Fruit fly (Drosophila melanogaster) ovary, adult (tissue): ENCODE results near the gene CG11902.

Experiments
- CG17801 ChIP-seq: fragments of 200-800 bp; optimal IDR thresholded peaks from 2 replicates; lab custom pipeline; 2019; ENCODE audit warnings: missing biosample characterization, mild to moderate bottlenecking, missing genetic modification characterization, moderate library complexity; ENCODE audit not compliant: partially characterized antibody

CG11902 gene

DNA sequence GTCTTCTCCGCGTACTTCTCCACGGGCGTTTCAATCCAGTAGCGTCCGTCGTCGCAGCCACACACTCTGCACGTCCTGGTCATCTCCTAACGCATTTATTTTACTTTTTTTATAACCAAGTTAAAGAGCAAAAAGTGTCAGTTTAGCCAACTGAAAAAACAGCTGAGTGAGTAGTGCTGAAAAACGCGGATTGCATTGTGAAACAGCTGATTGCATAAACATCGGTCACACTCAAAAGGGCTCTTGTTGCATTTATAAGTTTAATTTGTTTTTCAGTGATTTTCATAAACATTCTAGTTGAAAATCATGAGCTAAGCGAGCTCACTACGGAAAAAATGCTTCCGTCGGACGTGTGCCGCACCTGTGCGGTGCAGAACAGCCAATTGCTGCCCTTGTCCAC lies at the start of gene CG11902, which contains the start of gene CG10669:
Gene CG11902, plus strand, starts transcription at position 193 of the 400 bp plus-strand sequence.
Gene CG10669, minus strand, starts transcription at position 179 of the 400 bp plus-strand sequence.
- no peak for TF ChIP-seq CG17801 (GFP tag; lab: Kevin White, UChicago)

DNA sequence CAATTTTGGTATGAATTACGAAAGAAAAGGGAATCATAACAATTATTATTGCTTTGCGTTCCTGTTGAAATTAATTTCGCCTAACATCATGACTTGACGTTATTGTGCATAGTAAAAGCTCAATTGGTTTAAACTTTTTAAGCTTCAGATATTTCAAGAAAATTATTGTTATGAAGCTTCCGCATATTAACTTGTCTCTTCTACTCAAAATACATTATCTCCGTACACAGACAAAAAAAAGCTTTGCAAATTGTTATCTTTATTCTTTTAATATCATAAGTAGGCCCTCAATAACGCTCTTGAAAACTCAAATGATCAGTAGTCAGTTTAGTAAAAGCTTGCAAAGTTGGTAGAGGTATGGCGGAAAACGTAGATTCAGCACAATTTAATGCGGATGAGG lies 47.9 kb upstream of the CG11902 start, which contains the start of gene CG13658:
Gene CG13658, plus strand, starts transcription at position 347 of the 400 bp plus-strand sequence.
- TF ChIP-seq CG17801 (GFP tag; lab: Kevin White, UChicago) = peak; percentile 40

DNA sequence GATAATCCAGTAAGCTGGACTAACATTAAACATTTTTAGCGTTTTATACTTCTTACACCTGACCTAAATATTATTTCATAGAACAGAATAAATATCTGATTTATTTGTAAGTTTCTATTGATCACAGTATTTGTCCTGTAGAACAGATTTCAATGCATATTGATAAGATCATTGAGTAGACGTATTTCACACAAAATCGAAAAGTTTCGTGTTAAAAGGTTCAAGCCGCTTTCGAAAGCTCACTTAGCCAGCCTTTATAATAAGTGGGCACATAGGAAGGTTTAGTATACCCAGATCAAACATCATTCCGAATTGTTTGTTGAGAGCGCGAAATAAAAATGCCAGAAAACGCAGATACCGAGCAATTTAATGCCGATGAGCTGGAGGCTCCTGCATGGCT lies 45.5 kb upstream of the CG11902 start, which contains the start of gene CG11893:
Gene CG11893, plus strand, starts transcription at position 301 of the 400 bp plus-strand sequence.
- no peak for TF ChIP-seq CG17801 (GFP tag; lab: Kevin White, UChicago)

DNA sequence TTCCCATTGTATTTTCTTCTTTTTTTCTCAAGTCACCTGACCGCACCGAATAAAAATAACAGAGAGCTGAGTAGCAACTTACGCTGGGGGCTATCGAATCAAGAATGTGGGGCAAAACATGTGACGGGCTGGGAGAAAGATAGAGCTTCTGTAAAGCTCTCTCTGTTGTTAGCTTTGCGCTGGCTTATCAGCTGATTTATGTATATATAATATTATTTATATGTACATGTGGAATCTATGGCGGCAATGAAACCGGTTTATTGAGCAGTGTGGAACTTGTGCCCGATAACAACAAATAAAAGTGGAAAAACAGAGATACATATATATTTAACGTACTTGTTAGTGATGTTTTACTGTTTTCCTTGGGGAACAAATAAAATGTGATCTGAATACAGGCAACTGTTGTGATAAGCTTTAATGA lies 42.2 kb upstream of the CG11902 start, which contains the start of gene CG31098:
Gene CG31098, minus strand, starts transcription at position 114 of the 421 bp plus-strand sequence.
- TF ChIP-seq CG17801 (GFP tag; lab: Kevin White, UChicago) = peak; percentile 90

DNA sequence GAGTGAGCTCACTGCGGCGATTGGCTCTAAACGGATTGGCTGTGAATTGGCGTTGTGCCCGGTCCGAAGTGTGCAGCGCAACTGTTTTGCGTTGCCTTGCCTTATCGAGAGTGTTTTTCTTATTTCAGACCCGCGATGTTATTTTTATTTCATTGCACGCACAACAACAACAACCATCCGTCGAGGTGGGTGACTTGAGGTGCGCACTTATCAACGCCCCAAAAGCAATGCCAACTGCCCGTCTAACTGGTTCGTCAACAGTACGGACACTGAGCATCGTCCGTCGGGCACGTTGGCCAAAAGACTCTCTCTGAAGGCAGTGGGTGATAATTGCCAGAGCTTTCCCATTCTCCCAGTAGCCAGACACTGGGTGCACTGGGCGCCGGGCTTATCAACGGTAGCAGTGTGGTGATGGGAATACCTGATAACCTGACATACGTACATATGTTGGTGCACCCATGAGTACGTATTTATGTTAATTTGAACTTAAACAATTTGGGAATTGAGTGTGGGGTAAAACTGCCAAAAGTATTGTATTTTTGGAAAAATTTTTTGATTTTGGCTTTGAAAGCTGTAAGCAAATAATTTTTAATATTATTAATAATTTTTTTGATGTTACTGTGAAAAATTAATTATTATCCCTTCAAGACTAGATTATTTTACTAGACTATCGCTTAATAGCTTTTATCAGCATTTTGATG lies 39.6 kb upstream of the CG11902 start, which contains the start of gene CG31102:
Gene CG31102, minus strand, starts transcription at position 275 of the 701 bp plus-strand sequence.
- no peak for TF ChIP-seq CG17801 (GFP tag; lab: Kevin White, UChicago)

DNA sequence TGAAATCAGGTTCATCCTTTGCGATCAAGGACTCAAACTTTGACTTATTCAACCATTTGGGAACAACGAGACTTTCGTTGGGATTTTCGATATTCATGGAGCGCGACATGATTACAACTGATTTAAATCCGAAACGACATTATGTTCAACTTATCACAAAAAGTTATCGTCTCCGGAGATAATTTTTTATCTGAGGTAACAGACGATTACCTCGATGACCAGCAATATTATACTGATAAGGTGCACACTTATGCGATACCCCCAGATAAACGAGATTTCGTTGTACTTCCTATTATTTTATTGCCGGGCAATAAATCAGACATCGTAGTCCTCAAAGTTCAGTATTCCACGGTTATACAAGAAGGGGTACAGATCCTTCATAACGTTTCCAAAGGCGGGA lies 37.4 kb upstream of the CG11902 start, which contains the start of gene CG31097:
Gene CG31097, minus strand, starts transcription at position 101 of the 400 bp plus-strand sequence.
- no peak for TF ChIP-seq CG17801 (GFP tag; lab: Kevin White, UChicago)

DNA sequence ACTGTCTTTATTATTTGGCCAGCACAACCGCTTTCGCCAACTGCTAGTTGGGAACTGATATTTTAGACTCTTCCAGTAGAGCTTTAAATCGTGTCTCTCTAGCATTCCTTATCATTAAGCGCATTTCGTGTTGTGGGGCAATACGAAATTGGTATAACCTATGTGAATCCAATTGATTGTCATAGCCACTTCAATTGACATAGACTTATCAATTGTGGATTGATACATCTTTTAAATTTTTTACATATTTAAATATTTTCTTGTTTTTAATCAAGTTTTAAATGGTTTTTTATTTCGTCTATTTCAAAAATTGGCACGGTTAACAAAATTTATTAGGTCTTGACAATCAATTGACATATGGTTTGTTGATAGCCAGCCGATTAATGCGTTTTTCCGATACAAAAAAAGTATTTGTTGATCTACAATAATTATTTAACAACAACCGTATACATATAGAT lies 35.5 kb upstream of the CG11902 start, which contains the start of gene CG31288:
Gene CG31288, minus strand, starts transcription at position 51 of the 458 bp plus-strand sequence.
- no peak for TF ChIP-seq CG17801 (GFP tag; lab: Kevin White, UChicago)

DNA sequence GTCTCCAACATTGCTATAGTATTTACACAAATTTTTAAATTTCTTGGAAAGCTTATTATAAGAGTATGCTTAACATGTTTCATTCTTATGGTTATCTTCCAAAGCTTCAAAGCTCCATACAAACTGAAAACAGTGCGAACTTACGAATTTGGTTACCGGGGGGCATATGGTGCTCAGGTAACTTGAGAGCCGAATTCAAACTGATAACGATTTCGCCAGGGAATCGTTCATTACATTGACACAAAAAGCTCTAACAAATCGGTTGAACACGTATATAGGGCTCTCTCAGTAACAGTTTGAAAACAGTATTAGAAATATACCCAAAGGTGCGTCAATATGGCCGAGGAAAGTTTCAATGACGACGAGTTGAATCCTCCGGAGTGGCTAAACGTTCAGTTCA lies 34.5 kb upstream of the CG11902 start, which contains the start of gene CG13659:
Gene CG13659, plus strand, starts transcription at position 317 of the 400 bp plus-strand sequence.
- TF ChIP-seq CG17801 (GFP tag; lab: Kevin White, UChicago) = no peak

DNA sequence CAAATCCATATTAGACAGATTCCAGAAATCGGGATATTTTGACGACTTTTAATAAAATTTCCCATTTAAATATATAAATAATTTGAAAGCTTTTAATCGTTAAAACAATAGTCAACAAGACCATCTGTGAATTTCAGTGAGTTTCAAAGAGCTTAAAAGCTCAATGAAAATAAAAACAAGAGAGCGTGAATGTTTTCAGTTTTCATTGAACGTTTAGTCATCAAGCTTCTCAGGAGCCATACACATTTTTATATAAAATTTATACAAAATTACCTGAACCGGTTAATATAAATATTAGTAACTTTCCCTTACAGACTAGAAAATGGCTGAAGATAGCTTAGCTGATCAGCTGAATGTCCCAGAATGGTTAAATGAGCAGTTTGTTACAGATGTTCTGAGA lies 32.8 kb upstream of the CG11902 start, which contains the start of gene CG31370:
Gene CG31370, plus strand, starts transcription at position 226 of the 400 bp plus-strand sequence.
- TF ChIP-seq CG17801 (GFP tag; lab: Kevin White, UChicago) = no peak

DNA sequence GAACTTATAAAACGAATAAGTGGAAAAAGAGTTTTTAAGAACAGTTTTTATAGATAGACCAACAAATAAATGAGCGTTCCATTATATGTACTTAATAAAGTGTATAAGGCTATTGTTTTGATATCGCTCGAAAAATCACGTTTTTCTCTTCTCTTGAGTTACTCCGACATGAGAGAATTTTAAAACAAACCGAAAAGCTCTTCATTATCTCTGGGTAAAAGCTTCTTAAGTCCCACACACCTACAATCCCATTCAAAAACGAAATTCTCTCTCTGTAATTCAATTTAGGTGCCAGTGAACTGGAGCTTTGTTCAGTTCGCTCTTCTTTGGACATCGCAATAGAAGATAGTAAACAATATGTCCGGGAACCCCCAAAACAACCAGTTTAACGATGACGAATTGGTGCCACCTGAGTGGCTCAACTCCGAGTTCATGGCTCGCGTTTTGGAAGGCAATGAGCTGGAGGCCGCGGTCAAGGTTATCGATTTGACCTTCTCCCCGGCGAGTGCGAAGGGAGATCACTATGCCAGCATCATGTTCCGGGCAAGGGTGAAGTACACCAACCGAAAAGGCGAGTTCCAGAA lies 31.1 kb upstream of the CG11902 start, which contains the start of gene CG31436:
Gene CG31436, plus strand, starts transcription at position 281 of the 584 bp plus-strand sequence.
- peak; percentile 3 for TF ChIP-seq CG17801 (GFP tag; lab: Kevin White, UChicago)

DNA sequence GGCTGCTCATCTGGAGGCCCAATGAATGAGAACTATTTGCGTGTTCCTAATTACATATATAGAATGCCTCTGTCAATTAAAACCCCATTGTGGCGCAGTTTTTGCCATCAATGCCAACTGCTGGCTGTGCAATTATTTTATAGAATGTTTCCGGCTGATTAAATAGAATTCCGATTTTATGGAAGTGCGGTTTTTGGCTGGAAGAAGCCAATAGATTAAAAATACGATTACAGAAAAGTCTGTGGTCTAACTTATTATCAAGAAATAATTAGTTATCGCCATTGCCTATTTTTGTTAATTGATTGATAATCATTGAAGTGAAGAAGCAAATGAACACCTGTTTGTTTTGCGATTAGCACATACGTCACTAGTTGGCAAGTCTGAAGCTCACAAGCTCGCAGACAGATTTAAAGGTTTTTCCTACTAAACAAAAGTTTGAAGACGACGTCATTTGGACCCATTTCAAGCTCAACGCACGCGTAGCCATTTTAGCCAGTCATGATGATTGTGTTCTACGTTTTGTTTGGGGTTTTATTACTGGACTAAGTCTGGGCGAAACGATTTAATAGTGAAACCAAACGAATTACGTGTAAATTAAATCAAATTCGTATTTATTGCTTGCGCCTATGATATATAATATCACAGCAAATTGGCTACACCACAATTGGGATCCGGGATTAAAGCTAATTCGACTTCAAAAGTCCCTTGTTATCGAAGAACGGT lies 29.1 kb upstream of the CG11902 start:
- TF ChIP-seq CG17801 (GFP tag; lab: Kevin White, UChicago) = no peak

DNA sequence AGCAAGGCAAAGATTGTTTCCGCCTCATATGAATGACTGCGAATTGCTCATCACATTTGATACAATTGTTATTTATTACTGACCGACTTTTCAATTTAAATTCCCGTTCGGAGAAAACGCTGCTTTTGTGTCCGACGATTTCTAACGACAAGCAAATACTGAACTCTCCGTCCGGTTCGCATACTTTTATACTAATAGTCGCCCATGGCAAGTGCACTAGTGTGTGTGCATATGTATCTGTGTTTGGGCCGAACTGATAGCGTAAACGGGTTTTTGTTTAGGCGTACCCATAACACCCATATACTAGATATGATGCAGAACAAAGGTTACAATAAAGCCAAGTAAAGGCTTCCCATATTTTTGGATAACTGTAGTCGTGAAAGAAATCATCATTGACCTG lies 26.8 kb upstream of the CG11902 start, which contains the start of gene CG10550:
Gene CG10550, minus strand, starts transcription at position 164 of the 400 bp plus-strand sequence.
- TF ChIP-seq CG17801 (GFP tag; lab: Kevin White, UChicago) = no peak

DNA sequence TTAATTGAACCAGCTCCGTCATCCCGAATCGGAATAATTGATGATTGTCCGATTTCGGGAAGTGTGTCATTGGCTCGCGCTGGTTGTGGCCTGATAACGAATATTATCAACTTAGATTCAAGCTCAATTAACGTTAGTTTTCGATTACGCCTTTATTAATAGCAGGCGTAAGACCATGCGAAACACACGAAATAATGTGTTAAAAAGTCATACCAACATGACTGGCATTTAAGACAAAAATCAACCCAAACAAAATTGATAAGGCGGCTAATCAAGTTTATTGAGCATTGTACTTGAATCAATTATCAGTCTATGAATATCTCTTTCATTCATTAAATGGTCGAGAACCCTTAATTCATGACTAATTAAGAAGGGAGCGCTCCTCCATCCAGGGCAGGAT lies 25.9 kb upstream of the CG11902 start:
- TF ChIP-seq CG17801 (GFP tag; lab: Kevin White, UChicago) = no peak

DNA sequence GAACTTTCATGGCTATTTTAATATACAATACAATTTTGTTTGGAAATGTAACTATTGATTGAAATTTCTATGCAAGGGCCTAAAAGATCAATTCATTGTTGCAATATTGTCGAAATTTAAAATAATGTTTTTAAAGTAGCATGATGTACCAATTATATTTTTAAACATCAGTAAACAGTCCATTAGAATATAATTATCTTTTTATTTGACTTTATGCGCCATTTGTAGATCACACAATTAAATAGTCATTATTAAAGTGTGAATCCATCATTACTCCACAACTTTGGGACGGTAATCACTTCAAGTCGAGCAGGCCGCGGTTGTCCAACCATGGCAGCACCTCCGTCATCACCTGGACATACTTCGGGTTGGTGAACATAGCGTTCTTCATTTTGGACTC lies 24.2 kb upstream of the CG11902 start, which contains the start of gene CG31099:
Gene CG31099, minus strand, starts transcription at position 101 of the 400 bp plus-strand sequence.
- no peak for TF ChIP-seq CG17801 (GFP tag; lab: Kevin White, UChicago)
